Fruit fly (Drosophila melanogaster): ENCODE measurements around the gene mys.
A peak's percentile ranks its signal among the peaks of the same experiment; 100 is the strongest.

The mys gene

dm6 chrX:8075300-8075927 lies 14.0 kb downstream of the mys start, which contains the start of the genes Upf2 and CG1571 (continued):
- TF ChIP-seq CG1233 (GFP tag; optimal IDR thresholded peaks at IDR 0.05) (no peak), CG33213 (GFP tag; optimal IDR thresholded peaks at IDR 0.05) (peak; percentile 32), NFAT (GFP tag; IDR thresholded peaks at IDR 0.05) (no peak), CG13287 (GFP tag; IDR thresholded peaks at IDR 0.05; ENCODE audit: partially characterized antibody) (peak; percentile 79), gt (GFP tag; IDR thresholded peaks at IDR 0.05) (no peak), twi (tag; optimal IDR thresholded peaks at IDR 0.05) (no peak), prd (optimal IDR thresholded peaks at IDR 0.05) (no peak), prd (GFP tag; IDR thresholded peaks at IDR 0.05) (no peak), nau (GFP tag; optimal IDR thresholded peaks at IDR 0.05) (no peak), CG11247 (GFP tag; IDR thresholded peaks at IDR 0.05) (no peak), pita (GFP tag; optimal IDR thresholded peaks at IDR 0.05) (no peak), CG14860 (GFP tag; IDR thresholded peaks at IDR 0.05; ENCODE audit: partially characterized antibody) (peak; percentile 68), Atf6 (GFP tag; IDR thresholded peaks at IDR 0.05) (no peak), p53 (GFP tag; optimal IDR thresholded peaks at IDR 0.05) (no peak), knrl (GFP tag; IDR thresholded peaks at IDR 0.05; ENCODE audit: partially characterized antibody) (peak; percentile 60), E2f1 (GFP tag; IDR thresholded peaks at IDR 0.05) (no peak), gro (GFP tag; optimal IDR thresholded peaks at IDR 0.05) (peak; percentile 4), exex (tag; optimal IDR thresholded peaks at IDR 0.05) (no peak), CG14710 (tag; optimal IDR thresholded peaks at IDR 0.05) (peak; percentile 57), CG10654 (GFP tag; optimal IDR thresholded peaks at IDR 0.05) (no peak), CG10147 (GFP tag; optimal IDR thresholded peaks at IDR 0.05) (no peak), CG18476 (GFP tag; optimal IDR thresholded peaks at IDR 0.05) (no peak), CG17385 (GFP tag; optimal IDR thresholded peaks at IDR 0.05) (no peak), ranshi (GFP tag; IDR thresholded peaks at IDR 0.05) (no peak), TFAM (GFP tag; optimal IDR thresholded peaks at IDR 0.05) (no peak), Dll (GFP tag; IDR thresholded peaks at IDR 0.05; ENCODE audit: partially characterized antibody) (peak; percentile 68; the same call in 2 of the 4 replicates), Stat92E (GFP tag; optimal IDR thresholded peaks at IDR 0.05) (no peak), CG9817 (tag; optimal IDR thresholded peaks at IDR 0.05) (no peak), seq (GFP tag; IDR thresholded peaks at IDR 0.05) (no peak), sna (GFP tag; IDR thresholded peaks at IDR 0.05; ENCODE audit: partially characterized antibody) (0 out of 2 replicates have a peak, but pooled peaks have one; percentile 36), unc-4 (GFP tag; IDR thresholded peaks at IDR 0.05; ENCODE audit: partially characterized antibody) (peak; percentile 58; the same call in 1 of the 2 replicates), CkIIα-i1 (GFP tag; IDR thresholded peaks at IDR 0.05) (no peak), crp (GFP tag; optimal IDR thresholded peaks at IDR 0.05) (peak in 1 of 2 experiments; percentile 10), HLH54F (GFP tag; optimal IDR thresholded peaks at IDR 0.05) (no peak), dmrt99B (tag; optimal IDR thresholded peaks at IDR 0.05) (no peak), Sox102F (GFP tag; optimal IDR thresholded peaks at IDR 0.05) (no peak), CG2875 (GFP tag; optimal IDR thresholded peaks at IDR 0.05) (no peak), CG2889 (GFP tag; IDR thresholded peaks at IDR 0.05) (no peak), bbx (GFP tag; IDR thresholded peaks at IDR 0.05; ENCODE audit: partially characterized antibody) (peak; percentile 79), lov (optimal IDR thresholded peaks at IDR 0.05) (no peak), lov (GFP tag; IDR thresholded peaks at IDR 0.05) (no peak), CG7556 (GFP tag; optimal IDR thresholded peaks at IDR 0.05) (no peak), fd3F (GFP tag; optimal IDR thresholded peaks at IDR 0.05) (no peak), CG17912 (GFP tag; optimal IDR thresholded peaks at IDR 0.05) (no peak), sob (GFP tag; IDR thresholded peaks at IDR 0.05) (no peak), CG10366 (GFP tag; IDR thresholded peaks at IDR 0.05) (no peak), Hmr (GFP tag; optimal IDR thresholded peaks at IDR 0.05) (no peak), zen2 (GFP tag; IDR thresholded peaks at IDR 0.05; ENCODE audit: partially characterized antibody) (peak; percentile 55; the same call in 2 of the 3 replicates), CG11085 (GFP tag; IDR thresholded peaks at IDR 0.05) (no peak)
